Fruit fly (Drosophila melanogaster) whole organism, embryonic: ENCODE results near the gene Ac13E.

ENCODE experiments used
- ATbp ChIP-seq: fragments of 200-800 bp; sonication (Bioruptor generic); optimal IDR thresholded peaks from 2 replicates; lab custom pipeline; 2017; ENCODE audit warnings: missing biosample characterization, mild to moderate bottlenecking, missing genetic modification characterization, missing genetic modification reagents
- Asciz ChIP-seq: fragments of 200-800 bp; sonication (Bioruptor generic); optimal IDR thresholded peaks from 2 replicates; lab custom pipeline; 2017; ENCODE audit warnings: missing biosample characterization, mild to moderate bottlenecking, missing genetic modification characterization, missing genetic modification reagents
- Bgb ChIP-seq: fragments of 200-800 bp; sonication (Bioruptor generic); IDR thresholded peaks from 2 replicates; pipeline ENCODE4 v1.3.6; 2022; ENCODE audit warnings: missing biosample characterization, missing genetic modification characterization; ENCODE audit not compliant: partially characterized antibody
- CG10209 ChIP-seq: fragments of 200-800 bp; sonication (Bioruptor generic); optimal IDR thresholded peaks from 3 replicates; lab custom pipeline; 2017; ENCODE audit warnings: missing biosample characterization, mild to moderate bottlenecking, missing genetic modification characterization, missing genetic modification reagents
- CG11247 ChIP-seq: fragments of 200-800 bp; sonication (Bioruptor generic); IDR thresholded peaks from 2 replicates; pipeline ENCODE4 v1.3.6; 2022; ENCODE audit warnings: missing biosample characterization, missing genetic modification characterization
- CG11504 ChIP-seq: fragments of 200-800 bp; sonication (Bioruptor generic); optimal IDR thresholded peaks from 3 replicates; lab custom pipeline; 2019; ENCODE audit warnings: missing biosample characterization, mild to moderate bottlenecking, missing genetic modification characterization, moderate library complexity
- CG12391 ChIP-seq: fragments of 200-800 bp; sonication (Bioruptor generic); optimal IDR thresholded peaks from 3 replicates; lab custom pipeline; 2018; ENCODE audit warnings: missing biosample characterization, mild to moderate bottlenecking, missing genetic modification characterization, moderate library complexity
- CG13296 ChIP-seq: fragments of 200-800 bp; sonication (Bioruptor generic); optimal IDR thresholded peaks from 3 replicates; lab custom pipeline; 2018; ENCODE audit warnings: missing biosample characterization, mild to moderate bottlenecking, missing genetic modification characterization
- CG16813 ChIP-seq: fragments of 200-800 bp; sonication (Bioruptor generic); IDR thresholded peaks from 3 replicates; pipeline ENCODE4 v1.3.6; 2022; ENCODE audit warnings: missing biosample characterization, missing genetic modification characterization; ENCODE audit not compliant: partially characterized antibody
- CG17385 ChIP-seq: fragments of 200-800 bp; sonication (Bioruptor generic); optimal IDR thresholded peaks from 3 replicates; lab custom pipeline; 2018; ENCODE audit warnings: missing biosample characterization, mild to moderate bottlenecking, missing genetic modification characterization
- CG18599 ChIP-seq: fragments of 200-800 bp; sonication (Bioruptor generic); optimal IDR thresholded peaks from 3 replicates; lab custom pipeline; 2017; ENCODE audit warnings: missing biosample characterization, missing genetic modification characterization, mild to moderate bottlenecking, moderate library complexity, missing genetic modification reagents
- CG2678 ChIP-seq: fragments of 200-800 bp; sonication (Bioruptor generic); optimal IDR thresholded peaks from 3 replicates; lab custom pipeline; 2019; ENCODE audit warnings: missing biosample characterization, mild to moderate bottlenecking, missing genetic modification characterization, moderate library complexity
- CG2712 ChIP-seq: fragments of 200-800 bp; optimal IDR thresholded peaks from 3 replicates; lab custom pipeline; 2019; ENCODE audit warnings: missing biosample characterization, mild to moderate bottlenecking, missing genetic modification characterization, moderate library complexity
- CG2889 ChIP-seq: fragments of 200-800 bp; sonication (Bioruptor generic); IDR thresholded peaks from 3 replicates; pipeline ENCODE4 v1.3.6; 2022; ENCODE audit warnings: missing biosample characterization, missing genetic modification characterization
- CG7839 ChIP-seq: fragments of 200-800 bp; sonication (Bioruptor generic); optimal IDR thresholded peaks from 3 replicates; lab custom pipeline; 2018; ENCODE audit warnings: missing biosample characterization, mild to moderate bottlenecking, missing genetic modification characterization, moderate library complexity
- Dll ChIP-seq: fragments of 200-800 bp; sonication (Bioruptor generic); IDR thresholded peaks from 4 replicates; pipeline ENCODE4 v1.3.6; 2022; ENCODE audit warnings: missing biosample characterization, missing genetic modification characterization; ENCODE audit not compliant: partially characterized antibody
- Dp ChIP-seq: fragments of 200-800 bp; sonication (Bioruptor generic); optimal IDR thresholded peaks from 2 replicates; lab custom pipeline; 2018; ENCODE audit warnings: missing biosample characterization, mild to moderate bottlenecking, missing genetic modification characterization, moderate library complexity
- Drgx ChIP-seq: fragments of 200-800 bp; sonication (Bioruptor generic); IDR thresholded peaks from 2 replicates; pipeline ENCODE4 v1.3.6; 2022; ENCODE audit warnings: missing biosample characterization, missing genetic modification characterization
- E2f2 ChIP-seq: fragments of 200-800 bp; sonication (Bioruptor generic); IDR thresholded peaks from 2 replicates; pipeline ENCODE4 v1.3.6; 2022; ENCODE audit warnings: missing biosample characterization, missing genetic modification characterization
- Eip74EF ChIP-seq, 2 experiments: fragments of 200-800 bp in 1 of 2; fragments of >200 bp in 1 of 2; sonication (Bioruptor generic) in 1 of 2; optimal IDR thresholded peaks; 2 replicates each; lab custom pipeline; 2017 to 2019; ENCODE audit warnings: missing biosample characterization in 2 of 2, missing genetic modification characterization in 2 of 2, mild to moderate bottlenecking in 1 of 2, moderate library complexity in 1 of 2
- Ets97D ChIP-seq: fragments of 200-800 bp; sonication (Bioruptor generic); optimal IDR thresholded peaks from 3 replicates; lab custom pipeline; 2016; ENCODE audit warnings: missing biosample characterization, missing genetic modification characterization
- HHEX ChIP-seq: fragments of 200-800 bp; sonication (Bioruptor generic); optimal IDR thresholded peaks from 3 replicates; lab custom pipeline; 2017; ENCODE audit warnings: missing biosample characterization, mild to moderate bottlenecking, missing genetic modification characterization, missing genetic modification reagents
- Med ChIP-seq: fragments of 200-800 bp; sonication (Bioruptor generic); peaks from one replicate; lab custom pipeline; 2016; ENCODE audit warnings: missing biosample characterization, missing genetic modification characterization, mild to moderate bottlenecking, inconsistent platforms, moderate library complexity
- Nf-YB ChIP-seq: fragments of 200-800 bp; sonication (Bioruptor generic); optimal IDR thresholded peaks from 3 replicates; lab custom pipeline; 2019; ENCODE audit warnings: missing biosample characterization, mild to moderate bottlenecking, missing genetic modification characterization, moderate library complexity
- Scr ChIP-seq: fragments of 200-800 bp; sonication (Bioruptor generic); IDR thresholded peaks from 2 replicates; pipeline ENCODE4 v1.3.6; 2022; ENCODE audit warnings: missing biosample characterization, missing genetic modification characterization; ENCODE audit not compliant: partially characterized antibody
- Sox102F ChIP-seq: fragments of 200-800 bp; sonication (Bioruptor generic); optimal IDR thresholded peaks from 2 replicates; lab custom pipeline; 2018; ENCODE audit warnings: missing biosample characterization, mild to moderate bottlenecking, missing genetic modification characterization, moderate library complexity
- Sry-β ChIP-seq: fragments of 200-800 bp; sonication (Bioruptor generic); optimal IDR thresholded peaks from 2 replicates; lab custom pipeline; 2018; ENCODE audit warnings: missing biosample characterization, mild to moderate bottlenecking, missing genetic modification characterization, moderate library complexity
- Stat92E ChIP-seq, 3 experiments: fragments of >200 bp in 2 of 3; fragments of 200-800 bp in 1 of 3; sonication (Bioruptor generic) in 1 of 3; optimal IDR thresholded peaks; 2 replicates each; lab custom pipeline; 2017 to 2019; ENCODE audit warnings: missing biosample characterization in 3 of 3, missing genetic modification characterization in 3 of 3, mild to moderate bottlenecking in 1 of 3, moderate library complexity in 1 of 3
- chinmo ChIP-seq: fragments of 200-800 bp; sonication (Bioruptor generic); IDR thresholded peaks from 4 replicates; pipeline ENCODE4 v1.3.6; 2022; ENCODE audit warnings: missing biosample characterization, missing genetic modification characterization; ENCODE audit not compliant: partially characterized antibody
- crc ChIP-seq: fragments of 200-800 bp; sonication (Bioruptor generic); optimal IDR thresholded peaks from 2 replicates; lab custom pipeline; 2016; ENCODE audit warnings: missing biosample characterization, missing genetic modification characterization
- croc ChIP-seq: fragments of 200-800 bp; sonication (Bioruptor generic); conservative IDR thresholded peaks from 3 replicates; pipeline ENCODE4 v1.3.6; 2022; ENCODE audit warnings: missing biosample characterization, missing genetic modification characterization
- crol ChIP-seq: fragments of 200-800 bp; sonication (Bioruptor generic); IDR thresholded peaks from 2 replicates; pipeline ENCODE4 v1.3.6; 2022; ENCODE audit warnings: missing biosample characterization, missing genetic modification characterization
- dmrt99B ChIP-seq: fragments of 200-800 bp; sonication (Bioruptor generic); optimal IDR thresholded peaks from 2 replicates; lab custom pipeline; 2018; ENCODE audit warnings: missing biosample characterization, mild to moderate bottlenecking, missing genetic modification characterization, moderate library complexity
- gem ChIP-seq: fragments of 200-800 bp; sonication (Bioruptor generic); optimal IDR thresholded peaks from 2 replicates; lab custom pipeline; 2019; ENCODE audit warnings: missing biosample characterization, mild to moderate bottlenecking, missing genetic modification characterization, moderate library complexity
- grau ChIP-seq: fragments of 200-800 bp; optimal IDR thresholded peaks from 3 replicates; lab custom pipeline; 2019; ENCODE audit warnings: missing biosample characterization, mild to moderate bottlenecking, missing genetic modification characterization, moderate library complexity
- kay ChIP-seq: fragments of 200-800 bp; sonication (Bioruptor generic); optimal IDR thresholded peaks from 2 replicates; lab custom pipeline; 2016; ENCODE audit warnings: missing biosample characterization, missing genetic modification characterization
- lab ChIP-seq: fragments of 200-800 bp; sonication (Bioruptor generic); optimal IDR thresholded peaks from 3 replicates; lab custom pipeline; 2017; ENCODE audit warnings: missing biosample characterization, missing genetic modification characterization, mild to moderate bottlenecking, moderate library complexity, missing genetic modification reagents
- otp ChIP-seq: fragments of 200-800 bp; sonication (Bioruptor generic); IDR thresholded peaks from 3 replicates; pipeline ENCODE4, ENCODE4 v1.3.6; 2022; ENCODE audit warnings: missing biosample characterization, missing genetic modification characterization
- row ChIP-seq: fragments of 200-800 bp; sonication (Bioruptor generic); IDR thresholded peaks from 3 replicates; pipeline ENCODE4 v1.3.6; 2022; ENCODE audit warnings: missing biosample characterization, missing genetic modification characterization
- sens ChIP-seq: fragments of 200-800 bp; sonication (Bioruptor generic); peaks from one replicate; lab custom pipeline; 2016; ENCODE audit warnings: missing biosample characterization, missing genetic modification characterization
- sqz ChIP-seq: fragments of 200-800 bp; sonication (Bioruptor generic); optimal IDR thresholded peaks from 3 replicates; lab custom pipeline; 2018; ENCODE audit warnings: missing biosample characterization, mild to moderate bottlenecking, missing genetic modification characterization
- stc ChIP-seq: fragments of 200-800 bp; sonication (Bioruptor generic); IDR thresholded peaks from 2 replicates; pipeline ENCODE4 v1.3.6; 2022; ENCODE audit warnings: missing biosample characterization, missing genetic modification characterization
- tll ChIP-seq, 2 experiments: fragments of 200-800 bp in 1 of 2; fragments of >200 bp in 1 of 2; sonication (Bioruptor generic) in 1 of 2; optimal IDR thresholded peaks; 2 replicates each; lab custom pipeline; 2017 to 2019; ENCODE audit warnings: missing biosample characterization in 2 of 2, missing genetic modification characterization in 2 of 2, mild to moderate bottlenecking in 1 of 2, moderate library complexity in 1 of 2
- unpg ChIP-seq: fragments of 200-800 bp; sonication (Bioruptor generic); optimal IDR thresholded peaks from 3 replicates; lab custom pipeline; 2018; ENCODE audit warnings: missing biosample characterization, mild to moderate bottlenecking, missing genetic modification characterization, moderate library complexity
- yki ChIP-seq: fragments of >200 bp; optimal IDR thresholded peaks from 3 replicates; lab custom pipeline; 2018

Ac13E gene

dm6 chrX:15530369-15530768, 23.7 kb downstream of the Ac13E start (continued):
- TF ChIP-seq CG11247 (GFP tag; lab: Robert Waterston, UW) (no peak), kay (no peak)

dm6 chrX:15529958-15530357, 24.1 kb downstream of the Ac13E start:
- TF ChIP-seq crol (GFP tag; lab: Robert Waterston, UW), result 0 out of 2 replicates have a peak, but pooled peaks have one; percentile 52
- peak; percentile 44 for TF ChIP-seq sens (GFP tag; lab: Kevin White, UChicago)
- no peak for TF ChIP-seq CG12391 (tag; lab: Kevin White, UChicago)
- TF ChIP-seq Med, result peak; percentile 44
- TF ChIP-seq chinmo, result 0 out of 4 replicates have a peak, but pooled peaks have one; percentile 9
- TF ChIP-seq yki, result no peak
- peak; percentile 13 for TF ChIP-seq lab (GFP tag; lab: Kevin White, UChicago)
- no peak for TF ChIP-seq CG10209
- TF ChIP-seq otp (GFP tag; lab: Robert Waterston, UW), result no peak
- peak; percentile 1 for TF ChIP-seq Asciz (GFP tag; lab: Kevin White, UChicago)
- TF ChIP-seq ATbp (GFP tag; lab: Kevin White, UChicago), result peak; percentile 36
- peak; percentile 31 for TF ChIP-seq CG17385 (GFP tag; lab: Kevin White, UChicago)
- peak; percentile 20 for TF ChIP-seq sqz
- TF ChIP-seq HHEX (GFP tag; lab: Kevin White, UChicago), result no peak
- TF ChIP-seq, all 482 proteins: peak for 9

DNA sequence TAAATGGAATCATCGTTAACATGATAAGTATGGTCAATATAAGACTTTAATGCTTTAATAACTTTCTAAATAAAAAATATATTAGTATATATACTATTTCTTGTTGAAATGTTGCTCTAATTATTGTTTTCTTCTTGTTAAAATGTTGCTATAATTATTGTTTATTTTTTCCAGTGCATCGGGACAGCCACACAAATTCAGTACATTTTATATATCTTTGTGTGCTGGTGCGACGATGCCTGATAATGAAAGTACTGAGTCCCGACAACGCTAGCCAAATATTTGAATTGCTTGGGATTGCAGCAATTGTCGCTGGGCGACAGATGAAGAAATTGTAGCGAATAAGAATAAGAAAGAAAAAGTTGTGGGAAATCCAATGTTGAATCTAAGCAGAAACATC, 24.9 kb downstream of the Ac13E start:
- no peak for TF ChIP-seq CG2889 (GFP tag; lab: Robert Waterston, UW)
- no peak for TF ChIP-seq Nf-YB (GFP tag; lab: Kevin White, UChicago)
- peak; percentile 27 for TF ChIP-seq CG11504 (tag; lab: Kevin White, UChicago)
- TF ChIP-seq gem (tag; lab: Kevin White, UChicago), result peak; percentile 36
- TF ChIP-seq Bgb (GFP tag; lab: Robert Waterston, UW), result no peak
- TF ChIP-seq Stat92E (GFP tag; optimal IDR thresholded peaks at IDR 0.05; lab: Kevin White, UChicago), result no peak
- TF ChIP-seq CG13296, result no peak
- TF ChIP-seq Dp (GFP tag; lab: Kevin White, UChicago), result no peak
- no peak for TF ChIP-seq Sry-β (GFP tag; lab: Kevin White, UChicago)
- TF ChIP-seq unpg (GFP tag; lab: Kevin White, UChicago), result peak; percentile 9
- no peak for TF ChIP-seq tll (GFP tag; optimal IDR thresholded peaks at IDR 0.05; lab: Kevin White, UChicago)
- no peak for TF ChIP-seq Ets97D (GFP tag; lab: Kevin White, UChicago)
- peak; percentile 33 for TF ChIP-seq Sox102F
- no peak for TF ChIP-seq croc (GFP tag; lab: Robert Waterston, UW)
- no peak for TF ChIP-seq CG18599 (GFP tag; lab: Kevin White, UChicago)
- no peak for TF ChIP-seq Scr (GFP tag; lab: Robert Waterston, UW)
- TF ChIP-seq crc (GFP tag; lab: Kevin White, UChicago), result no peak
- TF ChIP-seq stc, result no peak
- no peak for TF ChIP-seq Dll (GFP tag; lab: Robert Waterston, UW)
- TF ChIP-seq E2f2, result no peak
- TF ChIP-seq CG2678 (tag; lab: Kevin White, UChicago), result peak; percentile 28
- peak; percentile 30 for TF ChIP-seq CG7839 (tag; lab: Kevin White, UChicago)
- TF ChIP-seq grau (tag; lab: Kevin White, UChicago), result peak; percentile 17
- peak; percentile 4; the same call in 1 of the 3 replicates for TF ChIP-seq row (GFP tag; lab: Robert Waterston, UW)
- no peak for TF ChIP-seq Drgx (GFP tag; lab: Robert Waterston, UW)
- peak; percentile 9 for TF ChIP-seq dmrt99B (tag; lab: Kevin White, UChicago)
- TF ChIP-seq Eip74EF (GFP tag; optimal IDR thresholded peaks at IDR 0.05; lab: Kevin White, UChicago), result no peak
- peak; percentile 5 for TF ChIP-seq CG12391 (tag; lab: Kevin White, UChicago)
- TF ChIP-seq CG2712, result peak; percentile 28
- no peak for TF ChIP-seq CG16813
